Worm (Caenorhabditis elegans) whole organism, early embryonic: ENCODE measurements around the gene F47B8.2.

ENCODE experiments used
- B0310.2 ChIP-seq: sonication (generic microtip); optimal IDR thresholded peaks from 2 replicates; lab custom pipeline; 2016; ENCODE audit warnings: mild to moderate bottlenecking, missing genetic modification characterization, missing compliant biosample characterization
- F13C5.2 ChIP-seq: sonication (generic microtip); optimal IDR thresholded peaks from 2 replicates; lab custom pipeline; 2017; ENCODE audit warnings: mild to moderate bottlenecking, missing genetic modification characterization, inconsistent platforms, missing compliant biosample characterization
- aly-1 ChIP-seq: sonication (generic microtip); optimal IDR thresholded peaks from 2 replicates; lab custom pipeline; 2016; ENCODE audit warnings: missing genetic modification characterization, missing compliant biosample characterization
- ama-1 ChIP-seq: fragments of 150-350 bp; optimal IDR thresholded peaks from 2 replicates; lab custom pipeline; 2014
- ceh-13 ChIP-seq: fragments of 200-800 bp; sonication (Bioruptor generic); optimal IDR thresholded peaks from 2 replicates; lab custom pipeline; 2018; ENCODE audit warnings: mild to moderate bottlenecking, missing genetic modification characterization, missing compliant biosample characterization
- ceh-36 ChIP-seq: sonication (generic microtip); optimal IDR thresholded peaks from 2 replicates; lab custom pipeline; 2016; ENCODE audit warnings: missing genetic modification characterization, inconsistent platforms, missing compliant biosample characterization
- ets-7 ChIP-seq: sonication (generic microtip); optimal IDR thresholded peaks from 2 replicates; lab custom pipeline; 2016; ENCODE audit warnings: missing genotype, missing genetic modification characterization, missing compliant biosample characterization
- flt-1 ChIP-seq: fragments of 200-800 bp; sonication (Bioruptor generic); IDR thresholded peaks from 2 replicates; pipeline ENCODE4 v1.3.6; 2022; ENCODE audit warnings: missing genetic modification characterization, missing compliant biosample characterization
- hmbx-1 ChIP-seq: sonication (generic microtip); optimal IDR thresholded peaks from 2 replicates; lab custom pipeline; 2016; ENCODE audit warnings: mild to moderate bottlenecking, missing genetic modification characterization, missing compliant biosample characterization
- hmg-4 ChIP-seq: fragments of 200-800 bp; sonication (Bioruptor generic); optimal IDR thresholded peaks from 2 replicates; lab custom pipeline; 2018; ENCODE audit warnings: mild to moderate bottlenecking, missing genetic modification characterization, missing compliant biosample characterization
- hnd-1 ChIP-seq: sonication (generic microtip); optimal IDR thresholded peaks from 2 replicates; lab custom pipeline; 2016; ENCODE audit warnings: missing genetic modification characterization, missing compliant biosample characterization
- pes-1 ChIP-seq: fragments of 200-800 bp; sonication (Bioruptor generic); IDR thresholded peaks from 2 replicates; pipeline ENCODE4 v1.3.6; 2022; ENCODE audit warnings: missing genetic modification reagents, missing genetic modification characterization, missing compliant biosample characterization
- scrt-1 ChIP-seq: fragments of 200-800 bp; sonication (Bioruptor generic); IDR thresholded peaks from 2 replicates; pipeline ENCODE4 v1.3.6; 2022; ENCODE audit warnings: missing genetic modification characterization, missing compliant biosample characterization
- sea-1 ChIP-seq: fragments of 200-800 bp; sonication (Bioruptor generic); conservative IDR thresholded peaks from 2 replicates; pipeline ENCODE4 v1.3.6; 2022; ENCODE audit warnings: missing genetic modification characterization, missing compliant biosample characterization
- tbx-11 ChIP-seq: fragments of 200-800 bp; sonication (Bioruptor generic); IDR thresholded peaks from 2 replicates; pipeline ENCODE4 v1.3.6; 2022; ENCODE audit warnings: missing genetic modification characterization, missing compliant biosample characterization
- tbx-37 ChIP-seq: fragments of 200-800 bp; sonication (Bioruptor generic); conservative IDR thresholded peaks from 2 replicates; pipeline ENCODE4 v1.3.6; 2022; ENCODE audit warnings: missing genetic modification reagents, missing genetic modification characterization, missing compliant biosample characterization
- tra-4 ChIP-seq: sonication (generic microtip); optimal IDR thresholded peaks from 2 replicates; lab custom pipeline; 2017; ENCODE audit warnings: missing genetic modification characterization, missing compliant biosample characterization

The F47B8.2 gene

DNA sequence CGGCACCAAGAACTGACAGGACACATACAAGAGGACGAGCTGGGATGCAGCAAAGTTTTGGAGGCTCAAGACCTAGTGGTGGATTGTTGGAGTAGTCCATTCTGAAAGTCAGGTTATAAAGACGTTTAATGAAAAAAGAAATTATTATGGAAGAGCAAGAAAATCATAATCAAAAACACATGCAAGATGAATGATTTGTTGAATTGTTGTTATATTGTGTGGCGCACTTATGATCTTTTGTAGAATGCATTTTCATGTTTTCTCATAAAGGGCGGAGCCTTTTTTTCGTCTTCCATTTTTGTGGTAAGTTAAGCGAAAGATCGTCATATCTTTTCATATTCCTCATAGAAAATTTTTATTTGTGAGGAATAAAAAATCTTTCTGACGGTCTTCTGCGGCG, at the start of gene F47B8.2:
F47B8.2 (minus strand) TSS at position 101 of the 400 bp plus-strand sequence.
- TF ChIP-seq scrt-1 (GFP tag; lab: Robert Waterston, UW) (no peak), tra-4 (no peak), tbx-11 (no peak), hmbx-1 (tag; lab: Kevin White, UChicago) (no peak), ama-1 (no peak), sea-1 (GFP tag; lab: Robert Waterston, UW) (no peak), flt-1 (GFP tag; lab: Robert Waterston, UW) (no peak), F13C5.2 (tag; lab: Kevin White, UChicago) (no peak), hmg-4 (no peak), aly-1 (tag; lab: Kevin White, UChicago) (no peak), ceh-13 (GFP tag; lab: Kevin White, UChicago) (no peak), ceh-36 (tag; lab: Kevin White, UChicago) (no peak), tbx-37 (GFP tag; lab: Robert Waterston, UW) (no peak), B0310.2 (tag; lab: Kevin White, UChicago) (no peak), hnd-1 (tag; lab: Kevin White, UChicago) (no peak), ets-7 (tag; lab: Kevin White, UChicago) (no peak), pes-1 (GFP tag; lab: Robert Waterston, UW) (no peak)

- no peak for TF ChIP-seq flt-1 (GFP tag; lab: Robert Waterston, UW)
- no peak for TF ChIP-seq hmbx-1 (tag; lab: Kevin White, UChicago)
- TF ChIP-seq ceh-13 (GFP tag; lab: Kevin White, UChicago): no peak
- no peak for TF ChIP-seq ceh-36 (tag; lab: Kevin White, UChicago)
- no peak for TF ChIP-seq pes-1 (GFP tag; lab: Robert Waterston, UW)
- TF ChIP-seq hnd-1 (tag; lab: Kevin White, UChicago): no peak
- TF ChIP-seq sea-1 (GFP tag; lab: Robert Waterston, UW): no peak
- no peak for TF ChIP-seq F13C5.2 (tag; lab: Kevin White, UChicago)
- TF ChIP-seq aly-1 (tag; lab: Kevin White, UChicago): no peak
These were observed 48.3 kb upstream of the F47B8.2 start for ce11 chrV:14364586-14365248.

- TF ChIP-seq hmg-4 (no peak), ceh-36 (tag; lab: Kevin White, UChicago) (no peak), flt-1 (GFP tag; lab: Robert Waterston, UW) (no peak), ceh-13 (GFP tag; lab: Kevin White, UChicago) (no peak), B0310.2 (tag; lab: Kevin White, UChicago) (no peak), ama-1 (no peak), pes-1 (GFP tag; lab: Robert Waterston, UW) (no peak), hnd-1 (tag; lab: Kevin White, UChicago) (no peak), tra-4 (no peak), sea-1 (GFP tag; lab: Robert Waterston, UW) (no peak), scrt-1 (GFP tag; lab: Robert Waterston, UW) (no peak), tbx-11 (no peak), tbx-37 (GFP tag; lab: Robert Waterston, UW) (no peak), ets-7 (tag; lab: Kevin White, UChicago) (no peak), aly-1 (tag; lab: Kevin White, UChicago) (no peak)
These were observed 45.5 kb upstream of the F47B8.2 start for ce11 chrV:14361973-14362372.

DNA sequence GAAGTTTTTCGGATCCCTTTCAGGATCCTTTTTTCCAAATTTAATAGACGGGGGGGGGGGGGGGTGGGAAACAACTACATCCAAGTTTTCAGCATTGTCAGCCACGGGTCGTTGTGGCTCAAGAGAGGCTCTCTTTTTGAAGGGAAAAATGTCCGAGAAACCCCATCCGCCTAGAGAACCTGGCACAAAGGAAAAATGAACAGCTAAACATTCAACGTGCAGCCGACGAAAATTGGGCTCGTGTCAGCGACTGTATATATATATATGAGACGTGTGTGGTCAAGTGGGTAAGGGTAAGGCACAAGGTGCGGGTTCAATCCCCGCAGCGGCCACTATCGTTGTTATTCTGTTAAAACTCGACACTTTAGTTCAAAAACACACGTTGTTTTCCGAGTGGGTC, 42.2 kb upstream of the F47B8.2 start, which contains the start of gene Y49A3A.4:
Y49A3A.4 (minus strand) TSS at position 314 of the 400 bp plus-strand sequence.
- TF ChIP-seq ceh-13 (GFP tag; lab: Kevin White, UChicago) (no peak), flt-1 (GFP tag; lab: Robert Waterston, UW) (no peak), hnd-1 (tag; lab: Kevin White, UChicago) (no peak), ceh-36 (tag; lab: Kevin White, UChicago) (no peak), sea-1 (GFP tag; lab: Robert Waterston, UW) (no peak), tra-4 (no peak), B0310.2 (tag; lab: Kevin White, UChicago) (no peak), pes-1 (GFP tag; lab: Robert Waterston, UW) (no peak), F13C5.2 (tag; lab: Kevin White, UChicago) (no peak), hmg-4 (no peak), hmbx-1 (tag; lab: Kevin White, UChicago) (no peak), ets-7 (tag; lab: Kevin White, UChicago) (no peak), scrt-1 (GFP tag; lab: Robert Waterston, UW) (no peak), tbx-37 (GFP tag; lab: Robert Waterston, UW) (no peak), aly-1 (tag; lab: Kevin White, UChicago) (no peak), ama-1 (no peak)

ce11 chrV:14355738-14356368, 39.4 kb upstream of the F47B8.2 start, which contains the start of gene cyn-1:
Gene cyn-1, plus strand, starts transcription at chrV:14356076.
- TF ChIP-seq pes-1 (GFP tag; lab: Robert Waterston, UW): 0 out of 2 replicates have a peak, but pooled peaks have one; percentile 36
- TF ChIP-seq ceh-36 (tag; lab: Kevin White, UChicago): no peak
- TF ChIP-seq F13C5.2 (tag; lab: Kevin White, UChicago): peak; percentile 61

- TF ChIP-seq ama-1 (peak; percentile 52), ceh-13 (GFP tag; lab: Kevin White, UChicago) (no peak), flt-1 (GFP tag; lab: Robert Waterston, UW) (no peak), sea-1 (GFP tag; lab: Robert Waterston, UW) (no peak), hnd-1 (tag; lab: Kevin White, UChicago) (no peak), tbx-11 (no peak), hmg-4 (no peak), B0310.2 (tag; lab: Kevin White, UChicago) (no peak), aly-1 (tag; lab: Kevin White, UChicago) (peak; percentile 9), tra-4 (no peak), tbx-37 (GFP tag; lab: Robert Waterston, UW) (no peak)
These were observed 37.9 kb upstream of the F47B8.2 start, which contains the start of gene Y49A3A.3 for ce11 chrV:14354258-14354877. Gene Y49A3A.3, plus strand, starts transcription at chrV:14354410.
